Worm (Caenorhabditis elegans): Measurements from ENCODE around the gene nlp-35.
A peak's percentile ranks its signal among the peaks of the same experiment; 100 is the strongest.

Gene nlp-35

ce11 chrIV:9518608-9519007 lies at the start of gene nlp-35:
Gene nlp-35 (minus strand): TSS chrIV:9518926.
- TF ChIP-seq B0261.1 (tag; optimal IDR thresholded peaks at IDR 0.05) = no peak
- TF ChIP-seq ztf-26 (tag; optimal IDR thresholded peaks at IDR 0.05) = peak; percentile 40
- no peak for TF ChIP-seq tbp1 (GFP tag; optimal IDR thresholded peaks at IDR 0.05)
- TF ChIP-seq cebp-1 (GFP tag; IDR thresholded peaks at IDR 0.05) = no peak
- no peak for TF ChIP-seq cebp-1 (tag; optimal IDR thresholded peaks at IDR 0.05)

- no peak for TF ChIP-seq lsy-27 (tag; optimal IDR thresholded peaks at IDR 0.05; ENCODE audit: borderline replicate concordance, insufficient read depth)
- TF ChIP-seq attf-3 (GFP tag; conservative IDR thresholded peaks at IDR 0.05) = no peak
- no peak for TF ChIP-seq hmg-1.2 (GFP tag; IDR thresholded peaks at IDR 0.05)
- no peak for TF ChIP-seq snpc-1.3 (tag; optimal IDR thresholded peaks at IDR 0.05; ENCODE audit: insufficient read depth)
- no peak for TF ChIP-seq athp-1 (tag; optimal IDR thresholded peaks at IDR 0.05)
- no peak for TF ChIP-seq pbrm-1 (GFP tag; IDR thresholded peaks at IDR 0.05)
- no peak for TF ChIP-seq nhr-90 (tag; optimal IDR thresholded peaks at IDR 0.05)
- no peak for TF ChIP-seq repo-1 (tag; optimal IDR thresholded peaks at IDR 0.05)
- no peak for TF ChIP-seq efl-1 (GFP tag; optimal IDR thresholded peaks at IDR 0.05)
- TF ChIP-seq nfyb-1 (GFP tag; IDR thresholded peaks at IDR 0.05) = no peak
- no peak for TF ChIP-seq F39B2.1 (GFP tag; IDR thresholded peaks at IDR 0.05)
These were observed 47.8 kb upstream of the nlp-35 start, which contains the start of gene lron-14 for ce11 chrIV:9566505-9566904. Gene lron-14 (minus strand): TSS chrIV:9566605.

- no peak for TF ChIP-seq athp-1 (tag; optimal IDR thresholded peaks at IDR 0.05)
- TF ChIP-seq mes-4 (tag; optimal IDR thresholded peaks at IDR 0.05) = no peak
- TF ChIP-seq Y67H2A.10 (GFP tag; conservative IDR thresholded peaks at IDR 0.05) = no peak
- TF ChIP-seq sea-2 (GFP tag; IDR thresholded peaks at IDR 0.05) = no peak
- TF ChIP-seq ceh-27 (GFP tag; optimal IDR thresholded peaks at IDR 0.05) = no peak
- no peak for TF ChIP-seq bed-2 (GFP tag; IDR thresholded peaks at IDR 0.05)
- TF ChIP-seq ztf-6 (GFP tag; IDR thresholded peaks at IDR 0.05) = no peak
- TF ChIP-seq D2030.7 (GFP tag; IDR thresholded peaks at IDR 0.05) = no peak
- no peak for TF ChIP-seq ZK185.1 (tag; optimal IDR thresholded peaks at IDR 0.05; ENCODE audit: poor library complexity, severe bottlenecking)
- TF ChIP-seq ama-1 (optimal IDR thresholded peaks at IDR 0.05) = no peak
- no peak for TF ChIP-seq ama-1 (GFP tag; optimal IDR thresholded peaks at IDR 0.05)
- peak; percentile 26 for TF ChIP-seq atf-7 (tag; optimal IDR thresholded peaks at IDR 0.05)
- no peak for TF ChIP-seq rec-8 (tag; optimal IDR thresholded peaks at IDR 0.05)
- TF ChIP-seq tbx-9 (tag; optimal IDR thresholded peaks at IDR 0.05; ENCODE audit: borderline replicate concordance) = no peak
- TF ChIP-seq nhr-80 (tag; optimal IDR thresholded peaks at IDR 0.05) = no peak
- no peak for TF ChIP-seq hsf-1 (GFP tag; IDR thresholded peaks at IDR 0.05)
- TF ChIP-seq fkh-3 (tag; optimal IDR thresholded peaks at IDR 0.05) = no peak
- TF ChIP-seq F23B12.7 (tag; optimal IDR thresholded peaks at IDR 0.05; ENCODE audit: insufficient read depth) = no peak
- no peak for TF ChIP-seq B0035.1 (tag; optimal IDR thresholded peaks at IDR 0.05)
- TF ChIP-seq K11D2.4 (GFP tag; IDR thresholded peaks at IDR 0.05) = no peak; the same call in 1 of the 2 replicates
- no peak for TF ChIP-seq xnd-1 (tag; optimal IDR thresholded peaks at IDR 0.05)
- no peak for TF ChIP-seq hlh-12 (tag; optimal IDR thresholded peaks at IDR 0.05)
- TF ChIP-seq Y79H2A.3 (GFP tag; conservative IDR thresholded peaks at IDR 0.05) = no peak
- no peak for TF ChIP-seq nfya-2 (GFP tag; IDR thresholded peaks at IDR 0.05)
- no peak for TF ChIP-seq F10E7.11 (tag; optimal IDR thresholded peaks at IDR 0.05)
- TF ChIP-seq K12H6.12 (tag; optimal IDR thresholded peaks at IDR 0.05) = no peak
- TF ChIP-seq F33H1.4 (GFP tag; IDR thresholded peaks at IDR 0.05) = no peak
- TF ChIP-seq B0261.1 (tag; optimal IDR thresholded peaks at IDR 0.05) = no peak
- TF ChIP-seq bed-1 (GFP tag; IDR thresholded peaks at IDR 0.05) = no peak
- TF ChIP-seq Y56A3A.18 (GFP tag; IDR thresholded peaks at IDR 0.05) = no peak
- TF ChIP-seq Y53F4B.3 (GFP tag; IDR thresholded peaks at IDR 0.05) = no peak
These were observed 45.0 kb upstream of the nlp-35 start for ce11 chrIV:9563529-9564376.

Measured in whole organism, young adult.